Worm (Caenorhabditis elegans) whole organism, L2 larva: ENCODE results near the gene idpa-2.

Experiments used
- C34F6.9 ChIP-seq: fragments of 150-350 bp; optimal IDR thresholded peaks from 2 replicates; lab custom pipeline; 2014; ENCODE audit warnings: missing biosample characterization, missing genetic modification characterization
- F13H6.1 ChIP-seq: sonication (generic microtip); optimal IDR thresholded peaks from 2 replicates; lab custom pipeline; 2016; ENCODE audit warnings: missing genetic modification characterization, missing compliant biosample characterization
- R02D3.7 ChIP-seq: fragments of 150-350 bp; optimal IDR thresholded peaks from 2 replicates; lab custom pipeline; 2014; ENCODE audit warnings: missing biosample characterization, missing genetic modification characterization
- Y55F3AM.14 ChIP-seq: fragments of 200-800 bp; sonication (Bioruptor generic); optimal IDR thresholded peaks from 2 replicates; lab custom pipeline; 2018; ENCODE audit warnings: mild to moderate bottlenecking, missing genetic modification characterization, missing compliant biosample characterization
- alr-1 ChIP-seq: fragments of 150-350 bp; optimal IDR thresholded peaks from 2 replicates; lab custom pipeline; 2014; ENCODE audit warnings: missing biosample characterization, missing genetic modification characterization
- aly-2 ChIP-seq: fragments of 150-350 bp; optimal IDR thresholded peaks from 2 replicates; lab custom pipeline; 2014; ENCODE audit warnings: missing biosample characterization, missing genetic modification characterization
- ceh-16 ChIP-seq: fragments of 150-350 bp; optimal IDR thresholded peaks from 2 replicates; lab custom pipeline; 2014; ENCODE audit warnings: missing biosample characterization, missing genetic modification characterization
- ceh-82 ChIP-seq: fragments of 150-350 bp; optimal IDR thresholded peaks from 2 replicates; lab custom pipeline; 2014; ENCODE audit warnings: missing biosample characterization, missing genetic modification characterization
- crh-2 ChIP-seq: sonication (generic microtip); optimal IDR thresholded peaks from 2 replicates; lab custom pipeline; 2017; ENCODE audit warnings: missing biosample characterization, missing genetic modification characterization
- elt-1 ChIP-seq: fragments of 150-350 bp; optimal IDR thresholded peaks from 2 replicates; lab custom pipeline; 2014; ENCODE audit warnings: missing biosample characterization, missing genetic modification characterization
- elt-3 ChIP-seq: sonication (generic microtip); optimal IDR thresholded peaks from 2 replicates; lab custom pipeline; 2017; ENCODE audit warnings: missing biosample characterization, missing genetic modification characterization
- fos-1 ChIP-seq: fragments of 150-350 bp; optimal IDR thresholded peaks from 2 replicates; lab custom pipeline; 2014; ENCODE audit warnings: missing biosample characterization, missing genetic modification characterization
- gmeb-1 ChIP-seq: fragments of 150-350 bp; optimal IDR thresholded peaks from 2 replicates; lab custom pipeline; 2014; ENCODE audit warnings: missing biosample characterization, missing genetic modification characterization
- lin-13 ChIP-seq: fragments of 150-350 bp; optimal IDR thresholded peaks from 2 replicates; lab custom pipeline; 2014; ENCODE audit warnings: missing biosample characterization, missing genetic modification reagents, missing genetic modification characterization
- lin-39 ChIP-seq: fragments of 150-350 bp; optimal IDR thresholded peaks from 2 replicates; lab custom pipeline; 2014; ENCODE audit warnings: missing biosample characterization, missing genetic modification reagents, missing genetic modification characterization
- lsy-2 ChIP-seq, 2 experiments: fragments of 150-350 bp in 1 of 2; sonication (generic microtip) in 1 of 2; optimal IDR thresholded peaks; 2 replicates each; lab custom pipeline; 2014 to 2017; ENCODE audit warnings: missing biosample characterization in 2 of 2, missing genetic modification characterization in 2 of 2
- mab-5 ChIP-seq: fragments of 150-350 bp; optimal IDR thresholded peaks from 2 replicates; lab custom pipeline; 2014; ENCODE audit warnings: missing biosample characterization, missing genetic modification characterization
- mbf-1 ChIP-seq: sonication (generic microtip); optimal IDR thresholded peaks from 2 replicates; lab custom pipeline; 2017; ENCODE audit warnings: missing biosample characterization, missing genetic modification characterization
- nhr-10 ChIP-seq: sonication (generic microtip); optimal IDR thresholded peaks from 2 replicates; lab custom pipeline; 2017; ENCODE audit warnings: missing biosample characterization, missing genetic modification characterization
- nhr-11 ChIP-seq: fragments of 150-350 bp; optimal IDR thresholded peaks from 2 replicates; lab custom pipeline; 2014; ENCODE audit warnings: missing biosample characterization, missing genetic modification characterization
- nhr-12 ChIP-seq: fragments of 150-350 bp; optimal IDR thresholded peaks from 2 replicates; lab custom pipeline; 2014; ENCODE audit warnings: missing biosample characterization, missing genetic modification characterization
- nhr-129 ChIP-seq: fragments of 150-350 bp; optimal IDR thresholded peaks from 2 replicates; lab custom pipeline; 2014; ENCODE audit warnings: missing biosample characterization, missing genetic modification characterization
- nhr-21 ChIP-seq: fragments of 150-350 bp; optimal IDR thresholded peaks from 2 replicates; lab custom pipeline; 2014; ENCODE audit warnings: missing biosample characterization, missing genetic modification characterization
- nhr-237 ChIP-seq: fragments of 150-350 bp; optimal IDR thresholded peaks from 2 replicates; lab custom pipeline; 2014; ENCODE audit warnings: missing biosample characterization, missing genetic modification characterization
- nhr-25 ChIP-seq: fragments of 150-350 bp; sonication (generic microtip); optimal IDR thresholded peaks from 3 replicates; lab custom pipeline; 2014; ENCODE audit warnings: missing biosample characterization, missing genetic modification characterization
- nhr-6 ChIP-seq: fragments of 150-350 bp; optimal IDR thresholded peaks from 2 replicates; lab custom pipeline; 2014; ENCODE audit warnings: missing biosample characterization, missing genetic modification characterization
- sem-4 ChIP-seq: fragments of 150-350 bp; optimal IDR thresholded peaks from 2 replicates; lab custom pipeline; 2014; ENCODE audit warnings: missing biosample characterization, missing genetic modification reagents, missing genetic modification characterization
- skn-1 ChIP-seq: sonication (generic microtip); optimal IDR thresholded peaks from 2 replicates; lab custom pipeline; 2017; ENCODE audit warnings: missing biosample characterization, missing genetic modification characterization
- sma-3 ChIP-seq: sonication (generic microtip); optimal IDR thresholded peaks from 2 replicates; lab custom pipeline; 2016; ENCODE audit warnings: missing genetic modification reagents, missing genetic modification characterization, missing compliant biosample characterization
- sma-9 ChIP-seq, 2 experiments: fragments of 150-350 bp in 1 of 2; sonication (generic microtip) in 1 of 2; optimal IDR thresholded peaks; 2 replicates each; lab custom pipeline; 2014 to 2016; ENCODE audit warnings: missing genetic modification characterization in 2 of 2, mild to moderate bottlenecking in 1 of 2, missing biosample characterization in 1 of 2, missing compliant biosample characterization in 1 of 2, missing genetic modification reagents in 1 of 2, moderate library complexity in 1 of 2
- snpc-4 ChIP-seq: fragments of 150-350 bp; optimal IDR thresholded peaks from 2 replicates; lab custom pipeline; 2014; ENCODE audit warnings: missing biosample characterization, missing genetic modification characterization
- unc-55 ChIP-seq: fragments of 150-350 bp; sonication (generic microtip); optimal IDR thresholded peaks from 3 replicates; lab custom pipeline; 2014; ENCODE audit warnings: missing biosample characterization, missing genetic modification reagents, missing genetic modification characterization
- unc-62 ChIP-seq: fragments of 150-350 bp; optimal IDR thresholded peaks from 2 replicates; lab custom pipeline; 2014; ENCODE audit warnings: missing biosample characterization, missing genetic modification reagents, missing genetic modification characterization
- zag-1 ChIP-seq: fragments of 150-350 bp; optimal IDR thresholded peaks from 2 replicates; lab custom pipeline; 2014; ENCODE audit warnings: missing biosample characterization, missing genetic modification characterization
- ztf-1 ChIP-seq: fragments of 200-800 bp; sonication (Bioruptor generic); conservative IDR thresholded peaks from 2 replicates; pipeline ENCODE4 v1.3.6; 2022; ENCODE audit warnings: missing genetic modification characterization, missing compliant biosample characterization
- ztf-11 ChIP-seq: sonication (generic microtip); optimal IDR thresholded peaks from 2 replicates; lab custom pipeline; 2017; ENCODE audit warnings: missing biosample characterization, missing genetic modification characterization
- ztf-4 ChIP-seq: fragments of 150-350 bp; optimal IDR thresholded peaks from 2 replicates; lab custom pipeline; 2014; ENCODE audit warnings: missing biosample characterization, missing genetic modification characterization

idpa-2 gene

DNA sequence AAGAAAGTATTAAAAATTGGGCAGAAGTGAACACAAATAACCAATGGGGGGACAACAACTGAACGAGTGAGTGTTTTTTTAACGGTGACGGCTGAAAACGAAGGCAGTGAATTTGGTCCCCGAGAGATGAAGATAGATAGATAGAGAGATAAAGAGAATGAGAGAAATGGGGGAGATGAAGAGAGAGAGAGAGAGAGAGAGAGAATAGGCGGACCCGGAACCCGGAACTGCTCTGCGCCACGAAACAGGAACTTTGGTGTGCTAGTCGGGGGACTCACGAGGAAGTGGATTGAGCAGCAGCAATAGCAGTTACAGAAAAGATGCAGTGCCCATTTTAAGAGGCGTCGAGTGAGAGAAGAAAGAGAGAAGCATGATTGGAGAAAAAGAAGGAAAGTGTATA is 3.9 kb upstream of the idpa-2 start (continued):
- no peak for TF ChIP-seq lin-39
- peak; percentile 88 for TF ChIP-seq C34F6.9 (tag; lab: Kevin White, UChicago)
- no peak for TF ChIP-seq ztf-1 (GFP tag; lab: Robert Waterston, UW)
- peak; percentile 19 for TF ChIP-seq fos-1 (tag; lab: Kevin White, UChicago)
- TF ChIP-seq elt-1 (tag; lab: Kevin White, UChicago): no peak
- no peak for TF ChIP-seq alr-1 (tag; lab: Kevin White, UChicago)
- peak; percentile 79 for TF ChIP-seq zag-1 (tag; lab: Kevin White, UChicago)
- TF ChIP-seq Y55F3AM.14 (GFP tag; lab: Kevin White, UChicago): peak; percentile 38
- TF ChIP-seq unc-62 (GFP tag; lab: Kevin White, UChicago): peak; percentile 8
- TF ChIP-seq nhr-237 (tag; lab: Kevin White, UChicago): no peak
- TF ChIP-seq lsy-2 (tag; optimal IDR thresholded peaks at IDR 0.05; lab: Kevin White, UChicago): peak; percentile 3 to 74
- no peak for TF ChIP-seq ztf-11 (tag; lab: Kevin White, UChicago)

- TF ChIP-seq sma-9 (GFP tag; optimal IDR thresholded peaks at IDR 0.05; lab: Kevin White, UChicago): peak; percentile 17
- TF ChIP-seq sma-9 (tag; optimal IDR thresholded peaks at IDR 0.05; lab: Kevin White, UChicago): no peak
- TF ChIP-seq elt-3: no peak
- TF ChIP-seq, all 48 proteins: peak for 1
Measured at ce11 chrII:8795227-8795626, 2.7 kb upstream of the idpa-2 start.

- TF ChIP-seq lin-13 (GFP tag; lab: Kevin White, UChicago): no peak
- no peak for TF ChIP-seq ztf-4 (tag; lab: Kevin White, UChicago)
- TF ChIP-seq ceh-82 (tag; lab: Kevin White, UChicago): no peak
- TF ChIP-seq nhr-10 (tag; lab: Kevin White, UChicago): no peak
- TF ChIP-seq, all 48 proteins: peak for 0
Measured at ce11 chrII:8794072-8794471, 1.5 kb upstream of the idpa-2 start, which contains the start of gene F07H5.7. Gene F07H5.7 (minus strand): TSS chrII:8794172.

- peak; percentile 63 for TF ChIP-seq sma-3 (GFP tag; lab: Kevin White, UChicago)
- TF ChIP-seq ztf-4 (tag; lab: Kevin White, UChicago): peak; percentile 71
- TF ChIP-seq nhr-11 (tag; lab: Kevin White, UChicago): no peak
- TF ChIP-seq C34F6.9 (tag; lab: Kevin White, UChicago): peak; percentile 40
- peak; percentile 56 for TF ChIP-seq sma-9 (GFP tag; optimal IDR thresholded peaks at IDR 0.05; lab: Kevin White, UChicago)
- no peak for TF ChIP-seq sma-9 (tag; optimal IDR thresholded peaks at IDR 0.05; lab: Kevin White, UChicago)
- TF ChIP-seq nhr-25 (tag; lab: Kevin White, UChicago): peak; percentile 71
- no peak for TF ChIP-seq fos-1 (tag; lab: Kevin White, UChicago)
- peak; percentile 69 for TF ChIP-seq crh-2 (tag; lab: Kevin White, UChicago)
- TF ChIP-seq gmeb-1 (tag; lab: Kevin White, UChicago): no peak
- no peak for TF ChIP-seq skn-1 (tag; lab: Kevin White, UChicago)
- no peak for TF ChIP-seq zag-1 (tag; lab: Kevin White, UChicago)
- TF ChIP-seq F13H6.1 (tag; lab: Kevin White, UChicago): peak; percentile 62
- TF ChIP-seq nhr-21 (tag; lab: Kevin White, UChicago): peak; percentile 38
- no peak for TF ChIP-seq snpc-4
- TF ChIP-seq lin-13 (GFP tag; lab: Kevin White, UChicago): peak; percentile 54
- no peak for TF ChIP-seq mbf-1 (tag; lab: Kevin White, UChicago)
- TF ChIP-seq lsy-2 (tag; optimal IDR thresholded peaks at IDR 0.05; lab: Kevin White, UChicago): peak in 1 of 2 experiments; percentile 63
- peak; percentile 76 for TF ChIP-seq Y55F3AM.14 (GFP tag; lab: Kevin White, UChicago)
- TF ChIP-seq nhr-6 (tag; lab: Kevin White, UChicago): no peak
- TF ChIP-seq R02D3.7 (tag; lab: Kevin White, UChicago): no peak
- no peak for TF ChIP-seq sem-4
- peak; percentile 4 for TF ChIP-seq nhr-12 (tag; lab: Kevin White, UChicago)
- TF ChIP-seq ceh-16: no peak
- no peak for TF ChIP-seq nhr-237 (tag; lab: Kevin White, UChicago)
- TF ChIP-seq aly-2 (tag; lab: Kevin White, UChicago): no peak
- peak; percentile 22 for TF ChIP-seq nhr-129 (tag; lab: Kevin White, UChicago)
- no peak for TF ChIP-seq ceh-82 (tag; lab: Kevin White, UChicago)
- peak; percentile 14 for TF ChIP-seq unc-55 (GFP tag; lab: Kevin White, UChicago)
- TF ChIP-seq mab-5 (tag; lab: Kevin White, UChicago): no peak
- TF ChIP-seq, all 48 proteins: peak for 14
Measured at ce11 chrII:8789828-8790558, 2.5 kb downstream of the idpa-2 start, which contains the start of gene F07H5.13. Gene F07H5.13 (plus strand): TSS chrII:8790557.
